Worm (Caenorhabditis elegans) whole organism, L3 larva: ENCODE results near the gene marb-1.
"Not testable (repeated sequence)": the region's sequence is repeated elsewhere in the genome, so short reads cannot be mapped to it uniquely, and the experiment has no call there.

Experiments used
- R02D3.7 ChIP-seq: fragments of 150-350 bp; optimal IDR thresholded peaks from 2 replicates; lab custom pipeline; 2014; ENCODE audit warnings: missing biosample characterization, missing genetic modification characterization
- ZK546.5 ChIP-seq: sonication (generic microtip); optimal IDR thresholded peaks from 2 replicates; lab custom pipeline; 2017; ENCODE audit warnings: missing biosample characterization, missing genetic modification characterization
- ceh-16 ChIP-seq: sonication (generic microtip); optimal IDR thresholded peaks from 2 replicates; lab custom pipeline; 2017; ENCODE audit warnings: missing biosample characterization, missing genetic modification characterization
- ceh-28 ChIP-seq: fragments of 150-350 bp; optimal IDR thresholded peaks from 2 replicates; lab custom pipeline; 2014; ENCODE audit warnings: missing biosample characterization, missing genetic modification reagents, missing genetic modification characterization
- ceh-82 ChIP-seq: fragments of 150-350 bp; optimal IDR thresholded peaks from 2 replicates; lab custom pipeline; 2014; ENCODE audit warnings: missing biosample characterization, missing genetic modification characterization
- daf-12 ChIP-seq: fragments of 150-350 bp; optimal IDR thresholded peaks from 2 replicates; lab custom pipeline; 2014; ENCODE audit warnings: missing biosample characterization, missing genetic modification reagents, missing genetic modification characterization
- elt-1 ChIP-seq: fragments of 150-350 bp; optimal IDR thresholded peaks from 2 replicates; lab custom pipeline; 2014; ENCODE audit warnings: missing biosample characterization, missing genetic modification characterization
- elt-2 ChIP-seq: sonication (generic microtip); optimal IDR thresholded peaks from 2 replicates; lab custom pipeline; 2016; ENCODE audit warnings: missing genetic modification reagents, mild to moderate bottlenecking, missing genetic modification characterization, missing compliant biosample characterization
- fkh-2 ChIP-seq: fragments of 150-350 bp; optimal IDR thresholded peaks from 2 replicates; lab custom pipeline; 2014; ENCODE audit warnings: missing biosample characterization, missing genetic modification reagents, missing genetic modification characterization
- hmg-11 ChIP-seq: sonication (generic microtip); optimal IDR thresholded peaks from 2 replicates; lab custom pipeline; 2016; ENCODE audit warnings: missing genetic modification characterization, missing compliant biosample characterization
- lin-39 ChIP-seq: fragments of 150-350 bp; optimal IDR thresholded peaks from 2 replicates; lab custom pipeline; 2018; ENCODE audit warnings: missing biosample characterization, missing genetic modification reagents, missing genetic modification characterization
- mdl-1 ChIP-seq: fragments of 150-350 bp; optimal IDR thresholded peaks from 2 replicates; lab custom pipeline; 2014; ENCODE audit warnings: missing biosample characterization, missing genetic modification characterization
- nfya-1 ChIP-seq: sonication (generic microtip); optimal IDR thresholded peaks from 2 replicates; lab custom pipeline; 2017; ENCODE audit warnings: missing genetic modification characterization, mild to moderate bottlenecking, missing compliant biosample characterization, antibody characterized with exemption, moderate library complexity; ENCODE audit not compliant: insufficient read depth
- nhr-12 ChIP-seq: fragments of 150-350 bp; optimal IDR thresholded peaks from 2 replicates; lab custom pipeline; 2014; ENCODE audit warnings: missing biosample characterization, missing genetic modification characterization
- nhr-237 ChIP-seq: fragments of 150-350 bp; optimal IDR thresholded peaks from 2 replicates; lab custom pipeline; 2014; ENCODE audit warnings: missing biosample characterization, missing genetic modification characterization
- nhr-25 ChIP-seq: sonication (generic microtip); optimal IDR thresholded peaks from 2 replicates; lab custom pipeline; 2017; ENCODE audit warnings: missing biosample characterization, missing genetic modification characterization
- nhr-28 ChIP-seq: fragments of 150-350 bp; optimal IDR thresholded peaks from 2 replicates; lab custom pipeline; 2014; ENCODE audit warnings: missing biosample characterization, missing genetic modification characterization
- nhr-43 ChIP-seq: sonication (generic microtip); optimal IDR thresholded peaks from 2 replicates; lab custom pipeline; 2016; ENCODE audit warnings: mild to moderate bottlenecking, missing genetic modification characterization, missing compliant biosample characterization; ENCODE audit not compliant: poor library complexity, severe bottlenecking
- nhr-67 ChIP-seq: fragments of 150-350 bp; optimal IDR thresholded peaks from 2 replicates; lab custom pipeline; 2014; ENCODE audit warnings: missing biosample characterization, missing genetic modification characterization
- nhr-76 ChIP-seq: fragments of 150-350 bp; sonication (generic microtip); optimal IDR thresholded peaks from 5 replicates; lab custom pipeline; 2014; ENCODE audit warnings: missing biosample characterization, missing genetic modification characterization
- nhr-77 ChIP-seq: fragments of 150-350 bp; optimal IDR thresholded peaks from 2 replicates; lab custom pipeline; 2014; ENCODE audit warnings: missing biosample characterization, missing genetic modification characterization
- pha-4 ChIP-seq: fragments of 150-350 bp; optimal IDR thresholded peaks from 2 replicates; lab custom pipeline; 2014; ENCODE audit warnings: missing biosample characterization, missing genetic modification reagents, missing genetic modification characterization
- pqm-1 ChIP-seq: fragments of 150-350 bp; optimal IDR thresholded peaks from 2 replicates; lab custom pipeline; 2017; ENCODE audit warnings: missing biosample characterization, missing genetic modification characterization, inconsistent platforms
- sea-2 ChIP-seq: fragments of 150-350 bp; sonication (generic microtip); optimal IDR thresholded peaks from 4 replicates; lab custom pipeline; 2014; ENCODE audit warnings: missing biosample characterization, missing genetic modification reagents, missing genetic modification characterization
- skn-1 ChIP-seq: fragments of 150-350 bp; optimal IDR thresholded peaks from 2 replicates; lab custom pipeline; 2014; ENCODE audit warnings: missing biosample characterization, missing genetic modification characterization
- snpc-4 ChIP-seq: fragments of 150-350 bp; optimal IDR thresholded peaks from 2 replicates; lab custom pipeline; 2014; ENCODE audit warnings: missing biosample characterization, missing genetic modification characterization
- tbx-2 ChIP-seq: sonication (generic microtip); optimal IDR thresholded peaks from 2 replicates; lab custom pipeline; 2016; ENCODE audit warnings: mild to moderate bottlenecking, missing genetic modification characterization, missing compliant biosample characterization
- unc-62 ChIP-seq: fragments of 150-350 bp; sonication (generic microtip); optimal IDR thresholded peaks from 4 replicates; lab custom pipeline; 2014; ENCODE audit warnings: missing biosample characterization, missing genetic modification reagents, missing genetic modification characterization

marb-1 gene

ce11 chrIV:12196608-12197007, 12.2 kb downstream of the marb-1 start:
- no peak for TF ChIP-seq nhr-43 (tag; lab: Kevin White, UChicago)
- no peak for TF ChIP-seq skn-1 (tag; lab: Kevin White, UChicago)
- TF ChIP-seq ZK546.5 (tag; lab: Kevin White, UChicago), result no peak
- TF ChIP-seq pqm-1 (tag; lab: Kevin White, UChicago), result peak; percentile 38
- peak; percentile 65 for TF ChIP-seq elt-2 (tag; lab: Kevin White, UChicago)
- TF ChIP-seq, all 47 proteins: peak for 2

ce11 chrIV:12194668-12195067, 14.1 kb downstream of the marb-1 start:
- no peak for TF ChIP-seq ceh-16
- TF ChIP-seq nhr-12 (tag; lab: Kevin White, UChicago), result no peak
- no peak for TF ChIP-seq nhr-28

ce11 chrIV:12193338-12193737, 15.5 kb downstream of the marb-1 start:
- TF ChIP-seq R02D3.7 (tag; lab: Kevin White, UChicago) (no peak), daf-12 (tag; lab: Kevin White, UChicago) (no peak), nhr-67 (tag; lab: Kevin White, UChicago) (no peak), fkh-2 (tag; lab: Kevin White, UChicago) (no peak), nhr-25 (tag; lab: Kevin White, UChicago) (no peak), elt-1 (tag; lab: Kevin White, UChicago) (no peak), ceh-16 (no peak), sea-2 (GFP tag; lab: Kevin White, UChicago) (no peak), mdl-1 (no peak), nhr-77 (tag; lab: Kevin White, UChicago) (no peak), tbx-2 (tag; lab: Kevin White, UChicago) (no peak), hmg-11 (tag; lab: Kevin White, UChicago) (no peak), snpc-4 (tag; lab: Kevin White, UChicago) (no peak), pha-4 (tag; lab: Kevin White, UChicago) (no peak), nhr-12 (tag; lab: Kevin White, UChicago) (no peak)
- TF ChIP-seq, all 47 proteins: peak for 0

ce11 chrIV:12192104-12192763, 16.6 kb downstream of the marb-1 start:
- TF ChIP-seq snpc-4 (tag; lab: Kevin White, UChicago) (no peak), lin-39 (tag; lab: Kevin White, UChicago) (peak; percentile 28)

- not testable (repeated sequence) for TF ChIP-seq nfya-1 (tag; lab: Kevin White, UChicago); nhr-28; ceh-82
Observed at ce11 chrIV:12178235-12178634, 30.6 kb downstream of the marb-1 start, which contains the start of gene nlr-1. TSS of gene nlr-1 (minus strand) at chrIV:12178335.

ce11 chrIV:12167944-12168343, 40.9 kb downstream of the marb-1 start, which contains the start of gene F20B10.3:
TSS of gene F20B10.3 (plus strand) at chrIV:12168244.
- TF ChIP-seq nhr-28, result no peak
- TF ChIP-seq lin-39 (tag; lab: Kevin White, UChicago), result no peak
- no peak for TF ChIP-seq daf-12 (tag; lab: Kevin White, UChicago)
- TF ChIP-seq ceh-28 (tag; lab: Kevin White, UChicago), result no peak
- no peak for TF ChIP-seq unc-62 (GFP tag; lab: Kevin White, UChicago)
- no peak for TF ChIP-seq nhr-237 (tag; lab: Kevin White, UChicago)
- TF ChIP-seq snpc-4 (tag; lab: Kevin White, UChicago), result no peak
- no peak for TF ChIP-seq nhr-76
- no peak for TF ChIP-seq pqm-1 (tag; lab: Kevin White, UChicago)
- TF ChIP-seq nhr-43 (tag; lab: Kevin White, UChicago), result no peak
- TF ChIP-seq nhr-12 (tag; lab: Kevin White, UChicago), result no peak
- no peak for TF ChIP-seq fkh-2 (tag; lab: Kevin White, UChicago)
- no peak for TF ChIP-seq nhr-67 (tag; lab: Kevin White, UChicago)
- no peak for TF ChIP-seq nhr-77 (tag; lab: Kevin White, UChicago)
